Fruit fly (Drosophila melanogaster): ENCODE measurements around the gene Pus1.

Gene Pus1

dm6 chr3R:20556281-20557113 lies 36.0 kb downstream of the Pus1 start (continued):
- peak; percentile 47 for TF ChIP-seq pho (GFP tag; optimal IDR thresholded peaks at IDR 0.05)
- TF ChIP-seq CG11085 (GFP tag; IDR thresholded peaks at IDR 0.05) = peak; percentile 30; the same call in 1 of the 2 replicates
- peak; percentile 4 for TF ChIP-seq CG7928 (GFP tag; optimal IDR thresholded peaks at IDR 0.05)
- peak; percentile 45 for TF ChIP-seq Xrp1 (GFP tag; IDR thresholded peaks at IDR 0.05)
- TF ChIP-seq ken (GFP tag; IDR thresholded peaks at IDR 0.05) = no peak
- no peak for TF ChIP-seq Asciz (GFP tag; optimal IDR thresholded peaks at IDR 0.05)
- TF ChIP-seq repo (GFP tag; optimal IDR thresholded peaks at IDR 0.05) = no peak
- TF ChIP-seq HLHmδ (GFP tag; optimal IDR thresholded peaks at IDR 0.05) = no peak
- peak; percentile 46; the same call in 1 of the 2 replicates for TF ChIP-seq CG17612 (GFP tag; IDR thresholded peaks at IDR 0.05)
- peak; percentile 44 for TF ChIP-seq Hr3 (GFP tag; optimal IDR thresholded peaks at IDR 0.05)
- TF ChIP-seq tup (GFP tag; optimal IDR thresholded peaks at IDR 0.05) = no peak
- TF ChIP-seq CG2889 (GFP tag; IDR thresholded peaks at IDR 0.05) = 0 out of 3 replicates have a peak, but pooled peaks have one; percentile 33
- TF ChIP-seq CG11398 (GFP tag; optimal IDR thresholded peaks at IDR 0.05) = no peak
- no peak for TF ChIP-seq lov (optimal IDR thresholded peaks at IDR 0.05)
- TF ChIP-seq lov (GFP tag; IDR thresholded peaks at IDR 0.05) = no peak
- TF ChIP-seq HLH4C (GFP tag; IDR thresholded peaks at IDR 0.05; ENCODE audit: partially characterized antibody) = no peak
- TF ChIP-seq CG4730 (GFP tag; IDR thresholded peaks at IDR 0.05) = peak; percentile 79
- no peak for TF ChIP-seq kni (GFP tag; optimal IDR thresholded peaks at IDR 0.05)
- TF ChIP-seq Dip2 (GFP tag; IDR thresholded peaks at IDR 0.05) = no peak; the same call in 1 of the 2 replicates
- peak; percentile 7 for TF ChIP-seq sqz (GFP tag; optimal IDR thresholded peaks at IDR 0.05)
- no peak for TF ChIP-seq NK7.1 (GFP tag; optimal IDR thresholded peaks at IDR 0.05)
- TF ChIP-seq CG1024 (GFP tag; IDR thresholded peaks at IDR 0.05) = peak; percentile 11; the same call in 1 of the 2 replicates
- peak; percentile 8 for TF ChIP-seq Jarid2 (GFP tag; optimal IDR thresholded peaks at IDR 0.05)
- peak; percentile 87 for TF ChIP-seq lab (GFP tag; optimal IDR thresholded peaks at IDR 0.05)
- TF ChIP-seq CG10267 (tag; optimal IDR thresholded peaks at IDR 0.05) = peak; percentile 24
- peak; percentile 69 for TF ChIP-seq gsb (GFP tag; IDR thresholded peaks at IDR 0.05)
- TF ChIP-seq abd-A (tag; optimal IDR thresholded peaks at IDR 0.05) = no peak
- peak; percentile 61 for TF ChIP-seq CG13296 (GFP tag; optimal IDR thresholded peaks at IDR 0.05)
- no peak for TF ChIP-seq hb (GFP tag; IDR thresholded peaks at IDR 0.05; ENCODE audit: partially characterized antibody)
- peak; percentile 73; the same call in 2 of the 3 replicates for TF ChIP-seq Mrtf (GFP tag; IDR thresholded peaks at IDR 0.05)
- TF ChIP-seq CG31365 (tag; optimal IDR thresholded peaks at IDR 0.05) = no peak
- no peak for TF ChIP-seq salm (tag; optimal IDR thresholded peaks at IDR 0.05)
- TF ChIP-seq hth (optimal IDR thresholded peaks at IDR 0.05) = no peak
- TF ChIP-seq CG1832 (GFP tag; optimal IDR thresholded peaks at IDR 0.05) = no peak
- peak; percentile 20 for TF ChIP-seq Max (GFP tag; optimal IDR thresholded peaks at IDR 0.05)
- TF ChIP-seq chinmo (GFP tag; IDR thresholded peaks at IDR 0.05; ENCODE audit: partially characterized antibody) = no peak; the same call in 3 of the 4 replicates
- TF ChIP-seq Scr (GFP tag; IDR thresholded peaks at IDR 0.05; ENCODE audit: partially characterized antibody) = no peak
- TF ChIP-seq CG6813 (GFP tag; optimal IDR thresholded peaks at IDR 0.05) = peak; percentile 46
- TF ChIP-seq Doc2 (GFP tag; IDR thresholded peaks at IDR 0.05) = no peak
- TF ChIP-seq usp (GFP tag; optimal IDR thresholded peaks at IDR 0.05) = no peak
- TF ChIP-seq Atf-2 (GFP tag; optimal IDR thresholded peaks at IDR 0.05) = no peak
- no peak for TF ChIP-seq fd64A (GFP tag; optimal IDR thresholded peaks at IDR 0.05)
- peak; percentile 83 for TF ChIP-seq tgo (GFP tag; IDR thresholded peaks at IDR 0.05)
- no peak for TF ChIP-seq dan (GFP tag; IDR thresholded peaks at IDR 0.05)
- no peak for TF ChIP-seq Sin3A (optimal IDR thresholded peaks at IDR 0.05)
- TF ChIP-seq CG3995 (GFP tag; optimal IDR thresholded peaks at IDR 0.05) = peak; percentile 69
- peak; percentile 29 for TF ChIP-seq Bdp1 (GFP tag; optimal IDR thresholded peaks at IDR 0.05)
- peak; percentile 79 for TF ChIP-seq CG11247 (GFP tag; IDR thresholded peaks at IDR 0.05)
- TF ChIP-seq Camta (GFP tag; optimal IDR thresholded peaks at IDR 0.05) = no peak
- TF ChIP-seq Lpt (GFP tag; optimal IDR thresholded peaks at IDR 0.05) = no peak

Data from whole organism, embryonic.